Fruit fly (Drosophila melanogaster): ENCODE measurements around the gene Vps2.
A peak's percentile ranks its signal among the peaks of the same experiment; 100 is the strongest.

DNA sequence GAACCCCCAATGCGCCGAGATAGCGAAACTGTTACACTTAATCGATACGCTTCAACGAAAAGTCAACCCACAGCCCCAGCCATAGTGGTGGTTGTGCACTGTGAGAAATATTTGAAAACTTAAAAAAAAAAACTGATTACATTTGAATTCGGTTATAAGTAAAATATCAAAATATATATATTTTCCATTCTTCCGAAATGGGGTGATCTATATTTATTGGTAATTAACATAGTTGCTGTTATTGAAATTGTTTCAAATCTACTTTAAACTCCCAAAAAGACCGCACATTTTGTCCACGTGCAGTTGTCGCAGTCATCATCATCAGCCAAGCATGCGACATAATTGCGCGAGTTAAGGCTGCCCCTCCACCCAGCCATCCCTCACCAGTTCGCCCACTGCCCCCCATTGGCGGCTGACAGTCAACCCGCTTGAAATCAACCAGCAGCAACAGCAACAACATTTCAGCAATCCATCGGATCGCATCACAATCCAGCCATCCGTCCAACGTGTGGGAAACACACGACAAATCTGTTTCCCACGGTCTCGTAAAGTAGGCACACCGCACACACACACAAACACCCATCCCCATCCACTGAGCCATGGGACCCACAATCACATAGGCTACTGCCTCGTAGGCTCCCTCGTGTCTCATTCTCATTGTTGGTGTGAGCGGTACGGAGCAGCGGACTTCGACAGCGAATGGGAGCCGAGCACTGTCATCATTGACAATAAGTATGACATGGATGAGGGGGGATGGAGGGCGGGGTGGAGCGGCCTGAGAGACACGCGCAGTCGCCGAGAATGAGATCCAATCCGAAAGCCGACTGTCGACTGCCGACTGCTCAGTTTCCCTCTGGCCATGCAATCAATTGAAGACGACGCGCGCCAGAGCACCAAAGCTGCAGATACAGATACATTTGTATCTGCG, 32.1 kb upstream of the Vps2 start:
- no peak for TF ChIP-seq br (GFP tag; optimal IDR thresholded peaks at IDR 0.05)
- no peak for TF ChIP-seq pan (optimal IDR thresholded peaks at IDR 0.05)
- no peak for TF ChIP-seq Mio (GFP tag; optimal IDR thresholded peaks at IDR 0.05)
- TF ChIP-seq Abd-B (GFP tag; optimal IDR thresholded peaks at IDR 0.05): no peak
- TF ChIP-seq GATAd (GFP tag; optimal IDR thresholded peaks at IDR 0.05): no peak
- TF ChIP-seq sv (GFP tag; optimal IDR thresholded peaks at IDR 0.05): peak; percentile 54
- peak; percentile 51 for TF ChIP-seq h (GFP tag; optimal IDR thresholded peaks at IDR 0.05)
- TF ChIP-seq rgr (GFP tag; optimal IDR thresholded peaks at IDR 0.05): peak; percentile 71
- no peak for TF ChIP-seq Hr78 (GFP tag; optimal IDR thresholded peaks at IDR 0.05)
- peak; percentile 75 for TF ChIP-seq Dif (GFP tag; optimal IDR thresholded peaks at IDR 0.05; ENCODE audit: partially characterized antibody)
- peak; percentile 62 for TF ChIP-seq Hr83 (GFP tag; optimal IDR thresholded peaks at IDR 0.05; ENCODE audit: poor library complexity, severe bottlenecking)
